Worm (Caenorhabditis elegans) whole organism, L1 larva: ENCODE data around the gene galt-1.

ENCODE experiments used
- C34B4.2 ChIP-seq: sonication (generic microtip); optimal IDR thresholded peaks from 2 replicates; lab custom pipeline; 2017; ENCODE audit warnings: mild to moderate bottlenecking, missing genetic modification characterization, missing compliant biosample characterization
- aha-1 ChIP-seq: fragments of 150-350 bp; optimal IDR thresholded peaks from 2 replicates; lab custom pipeline; 2014; ENCODE audit warnings: missing biosample characterization, missing genetic modification characterization
- aly-2 ChIP-seq: fragments of 150-350 bp; optimal IDR thresholded peaks from 2 replicates; lab custom pipeline; 2014; ENCODE audit warnings: missing biosample characterization, missing genetic modification characterization
- blmp-1 ChIP-seq: fragments of 150-350 bp; optimal IDR thresholded peaks from 2 replicates; lab custom pipeline; 2014; ENCODE audit warnings: missing biosample characterization, missing genetic modification characterization
- ceh-82 ChIP-seq, 3 experiments: fragments of 150-350 bp in 1 of 3; sonication (generic microtip) in 2 of 3; optimal IDR thresholded peaks; 2 replicates each; lab custom pipeline; 2014 to 2017; ENCODE audit warnings: missing biosample characterization in 3 of 3, missing genetic modification characterization in 3 of 3
- ceh-88 ChIP-seq: fragments of 200-800 bp; sonication (Bioruptor generic); IDR thresholded peaks from 2 replicates; pipeline ENCODE4 v1.3.6; 2022; ENCODE audit warnings: missing genetic modification characterization, missing compliant biosample characterization
- ceh-90 ChIP-seq: sonication (generic microtip); optimal IDR thresholded peaks from 2 replicates; lab custom pipeline; 2016; ENCODE audit warnings: missing genetic modification characterization, missing compliant biosample characterization
- dsc-1 ChIP-seq: sonication (generic microtip); optimal IDR thresholded peaks from 2 replicates; lab custom pipeline; 2016; ENCODE audit warnings: mild to moderate bottlenecking, missing genetic modification characterization, missing compliant biosample characterization
- egl-13 ChIP-seq: sonication (generic microtip); optimal IDR thresholded peaks from 2 replicates; lab custom pipeline; 2016; ENCODE audit warnings: missing genotype, missing genetic modification reagents, missing genetic modification characterization, missing compliant biosample characterization
- elt-2 ChIP-seq: sonication (generic microtip); optimal IDR thresholded peaks from 2 replicates; lab custom pipeline; 2016; ENCODE audit warnings: missing genetic modification characterization, mild to moderate bottlenecking, inconsistent platforms, missing compliant biosample characterization, missing genetic modification reagents
- elt-3 ChIP-seq, 6 experiments: fragments of 150-350 bp in 1 of 6; sonication (generic microtip); optimal IDR thresholded peaks; 2 replicates each; lab custom pipeline; 2017 to 2018; ENCODE audit warnings: missing biosample characterization in 6 of 6, missing genetic modification characterization in 6 of 6, inconsistent platforms in 1 of 6
- ets-5 ChIP-seq: fragments of 200-800 bp; sonication (Bioruptor generic); IDR thresholded peaks from 2 replicates; pipeline ENCODE4 v1.3.6; 2022; ENCODE audit warnings: missing genetic modification characterization, missing compliant biosample characterization
- fkh-8 ChIP-seq: sonication (generic microtip); optimal IDR thresholded peaks from 2 replicates; lab custom pipeline; 2016; ENCODE audit warnings: mild to moderate bottlenecking, missing genetic modification characterization, missing compliant biosample characterization
- fos-1 ChIP-seq: fragments of 150-350 bp; optimal IDR thresholded peaks from 2 replicates; lab custom pipeline; 2014; ENCODE audit warnings: missing biosample characterization, missing genetic modification characterization
- grh-1 ChIP-seq: fragments of 200-800 bp; sonication (Bioruptor generic); IDR thresholded peaks from 2 replicates; pipeline ENCODE4 v1.3.6; 2022; ENCODE audit warnings: missing genetic modification reagents, missing genetic modification characterization, missing compliant biosample characterization
- hlh-17 ChIP-seq: fragments of 200-800 bp; sonication (Bioruptor generic); optimal IDR thresholded peaks from 2 replicates; lab custom pipeline; 2018; ENCODE audit warnings: missing genetic modification characterization, mild to moderate bottlenecking, missing compliant biosample characterization, moderate library complexity, borderline replicate concordance
- hlh-4 ChIP-seq: sonication (generic microtip); optimal IDR thresholded peaks from 2 replicates; lab custom pipeline; 2016; ENCODE audit warnings: mild to moderate bottlenecking, missing genetic modification characterization, missing compliant biosample characterization
- irx-1 ChIP-seq: sonication (generic microtip); optimal IDR thresholded peaks from 2 replicates; lab custom pipeline; 2016; ENCODE audit warnings: missing genetic modification characterization, missing compliant biosample characterization
- isw-1 ChIP-seq: fragments of 200-800 bp; sonication (Bioruptor generic); IDR thresholded peaks from 2 replicates; pipeline ENCODE4 v1.3.6; 2022; ENCODE audit warnings: missing genetic modification characterization, missing compliant biosample characterization
- lin-14 ChIP-seq: fragments of 200-800 bp; sonication (Bioruptor generic); optimal IDR thresholded peaks from 2 replicates; lab custom pipeline; 2018; ENCODE audit warnings: mild to moderate bottlenecking, missing genetic modification characterization, moderate library complexity, missing compliant biosample characterization
- lin-35 ChIP-seq, 2 experiments: fragments of 150-350 bp; optimal IDR thresholded peaks; 2 replicates each; lab custom pipeline; 2014; ENCODE audit warnings: missing biosample characterization in 2 of 2, missing genetic modification characterization in 2 of 2, missing genetic modification reagents in 2 of 2
- lin-39 ChIP-seq: fragments of 150-350 bp; optimal IDR thresholded peaks from 2 replicates; lab custom pipeline; 2014; ENCODE audit warnings: missing biosample characterization, missing genetic modification reagents, missing genetic modification characterization
- lsy-2 ChIP-seq, 2 experiments: fragments of 150-350 bp; optimal IDR thresholded peaks; 2 replicates each; lab custom pipeline; 2014; ENCODE audit warnings: missing biosample characterization in 2 of 2, missing genetic modification characterization in 2 of 2
- mef-2 ChIP-seq: fragments of 150-350 bp; optimal IDR thresholded peaks from 2 replicates; lab custom pipeline; 2014; ENCODE audit warnings: missing biosample characterization, missing genetic modification characterization
- mep-1 ChIP-seq: fragments of 150-350 bp; optimal IDR thresholded peaks from 2 replicates; lab custom pipeline; 2014; ENCODE audit warnings: missing biosample characterization, missing genetic modification characterization
- nhr-11 ChIP-seq: fragments of 150-350 bp; optimal IDR thresholded peaks from 2 replicates; lab custom pipeline; 2014; ENCODE audit warnings: missing biosample characterization, missing genetic modification characterization
- nhr-12 ChIP-seq: sonication (generic microtip); optimal IDR thresholded peaks from 2 replicates; lab custom pipeline; 2017; ENCODE audit warnings: missing biosample characterization, missing genetic modification characterization
- nhr-19 ChIP-seq: fragments of 200-800 bp; sonication (Bioruptor generic); conservative IDR thresholded peaks from 2 replicates; pipeline ENCODE4 v1.3.6; 2022; ENCODE audit warnings: missing genetic modification characterization, missing compliant biosample characterization
- nhr-20 ChIP-seq: sonication (generic microtip); optimal IDR thresholded peaks from 2 replicates; lab custom pipeline; 2016; ENCODE audit warnings: mild to moderate bottlenecking, missing genetic modification characterization, missing compliant biosample characterization
- nhr-28 ChIP-seq: fragments of 150-350 bp; optimal IDR thresholded peaks from 2 replicates; lab custom pipeline; 2014; ENCODE audit warnings: missing biosample characterization, missing genetic modification characterization
- nhr-47 ChIP-seq: sonication (generic microtip); optimal IDR thresholded peaks from 2 replicates; lab custom pipeline; 2016; ENCODE audit warnings: mild to moderate bottlenecking, missing genetic modification characterization, moderate library complexity, missing compliant biosample characterization
- nhr-76 ChIP-seq: sonication (generic microtip); optimal IDR thresholded peaks from 2 replicates; lab custom pipeline; 2017; ENCODE audit warnings: missing biosample characterization, missing genetic modification characterization
- nhr-77 ChIP-seq: fragments of 150-350 bp; optimal IDR thresholded peaks from 2 replicates; lab custom pipeline; 2014; ENCODE audit warnings: missing biosample characterization, missing genetic modification characterization
- nhr-90 ChIP-seq: sonication (generic microtip); optimal IDR thresholded peaks from 2 replicates; lab custom pipeline; 2016; ENCODE audit warnings: mild to moderate bottlenecking, missing genetic modification characterization, missing compliant biosample characterization; ENCODE audit not compliant: poor library complexity
- pag-3 ChIP-seq: sonication (generic microtip); optimal IDR thresholded peaks from 2 replicates; lab custom pipeline; 2017; ENCODE audit warnings: missing genetic modification characterization, mild to moderate bottlenecking, missing compliant biosample characterization, antibody characterized with exemption, borderline replicate concordance; ENCODE audit not compliant: insufficient read depth
- pax-3 ChIP-seq: fragments of 200-800 bp; sonication (Bioruptor generic); optimal IDR thresholded peaks from 2 replicates; lab custom pipeline; 2018; ENCODE audit warnings: mild to moderate bottlenecking, missing genetic modification characterization, moderate library complexity, missing compliant biosample characterization
- rnt-1 ChIP-seq: sonication (generic microtip); optimal IDR thresholded peaks from 2 replicates; lab custom pipeline; 2016; ENCODE audit warnings: mild to moderate bottlenecking, missing genetic modification characterization, moderate library complexity, missing compliant biosample characterization
- snpc-4 ChIP-seq: fragments of 150-350 bp; optimal IDR thresholded peaks from 2 replicates; lab custom pipeline; 2014; ENCODE audit warnings: missing biosample characterization, missing genetic modification characterization
- sox-4 ChIP-seq: sonication (generic microtip); optimal IDR thresholded peaks from 2 replicates; lab custom pipeline; 2016; ENCODE audit warnings: missing genetic modification characterization, missing compliant biosample characterization
- sptf-1 ChIP-seq: fragments of 150-350 bp; optimal IDR thresholded peaks from 2 replicates; lab custom pipeline; 2014; ENCODE audit warnings: missing biosample characterization, missing genetic modification characterization
- sup-37 ChIP-seq: fragments of 200-800 bp; sonication (Bioruptor generic); optimal IDR thresholded peaks from 2 replicates; lab custom pipeline; 2018; ENCODE audit warnings: mild to moderate bottlenecking, missing genetic modification characterization, missing compliant biosample characterization
- tbx-2 ChIP-seq: sonication (generic microtip); optimal IDR thresholded peaks from 2 replicates; lab custom pipeline; 2016; ENCODE audit warnings: missing genetic modification characterization, missing compliant biosample characterization
- tlp-1 ChIP-seq: fragments of 150-350 bp; optimal IDR thresholded peaks from 2 replicates; lab custom pipeline; 2014; ENCODE audit warnings: missing biosample characterization, missing genetic modification characterization
- unc-130 ChIP-seq: fragments of 150-350 bp; optimal IDR thresholded peaks from 2 replicates; lab custom pipeline; 2017; ENCODE audit warnings: missing biosample characterization, missing genetic modification characterization, inconsistent platforms
- unc-30 ChIP-seq: sonication (generic microtip); optimal IDR thresholded peaks from 2 replicates; lab custom pipeline; 2017; ENCODE audit warnings: missing biosample characterization, missing genetic modification characterization
- unc-62 ChIP-seq: fragments of 150-350 bp; optimal IDR thresholded peaks from 2 replicates; lab custom pipeline; 2014; ENCODE audit warnings: missing biosample characterization, missing genetic modification reagents, missing genetic modification characterization
- unc-86 ChIP-seq: sonication (generic microtip); optimal IDR thresholded peaks from 2 replicates; lab custom pipeline; 2016; ENCODE audit warnings: missing genetic modification characterization, missing compliant biosample characterization
- unc-98 ChIP-seq: fragments of 200-800 bp; sonication (Bioruptor generic); IDR thresholded peaks from 2 replicates; pipeline ENCODE4 v1.3.6; 2022; ENCODE audit warnings: missing genetic modification characterization, missing compliant biosample characterization
- vab-15 ChIP-seq: sonication (generic microtip); optimal IDR thresholded peaks from 2 replicates; lab custom pipeline; 2017; ENCODE audit warnings: missing genotype, mild to moderate bottlenecking, missing genetic modification characterization, missing compliant biosample characterization
- xbp-1 ChIP-seq: sonication (generic microtip); optimal IDR thresholded peaks from 2 replicates; lab custom pipeline; 2016; ENCODE audit warnings: missing genetic modification characterization, missing compliant biosample characterization
- zag-1 ChIP-seq: fragments of 150-350 bp; optimal IDR thresholded peaks from 2 replicates; lab custom pipeline; 2014; ENCODE audit warnings: missing biosample characterization, missing genetic modification characterization
- zip-4 ChIP-seq: fragments of 200-800 bp; sonication (Bioruptor generic); optimal IDR thresholded peaks from 2 replicates; lab custom pipeline; 2018; ENCODE audit warnings: mild to moderate bottlenecking, missing genetic modification characterization, moderate library complexity, missing compliant biosample characterization
- ztf-11 ChIP-seq, 2 experiments: sonication (generic microtip); optimal IDR thresholded peaks; 2 replicates each; lab custom pipeline; 2016 to 2017; ENCODE audit warnings: missing genetic modification characterization in 2 of 2, missing biosample characterization in 1 of 2, missing compliant biosample characterization in 1 of 2
- ztf-4 ChIP-seq: fragments of 150-350 bp; optimal IDR thresholded peaks from 2 replicates; lab custom pipeline; 2014; ENCODE audit warnings: missing biosample characterization, missing genetic modification characterization

galt-1 gene

ce11 chrV:5964658-5965178 is 34.0 kb downstream of the galt-1 start:
- peak; percentile 76 for TF ChIP-seq lin-14 (GFP tag; lab: Kevin White, UChicago)
- no peak for TF ChIP-seq dsc-1
- no peak for TF ChIP-seq lsy-2 (tag; optimal IDR thresholded peaks at IDR 0.05; lab: Kevin White, UChicago)
- no peak for TF ChIP-seq nhr-12 (tag; lab: Kevin White, UChicago)
- TF ChIP-seq ets-5 (GFP tag; lab: Robert Waterston, UW) = no peak
- TF ChIP-seq ztf-4 = no peak
- TF ChIP-seq mep-1 (tag; lab: Kevin White, UChicago) = no peak
- no peak for TF ChIP-seq xbp-1
- no peak for TF ChIP-seq nhr-19 (GFP tag; lab: Robert Waterston, UW)
- no peak for TF ChIP-seq pax-3
- TF ChIP-seq blmp-1 (tag; lab: Kevin White, UChicago) = no peak
- no peak for TF ChIP-seq sptf-1 (tag; lab: Kevin White, UChicago)
- no peak for TF ChIP-seq unc-98
- TF ChIP-seq vab-15 (tag; lab: Kevin White, UChicago) = no peak
- TF ChIP-seq zag-1 (tag; lab: Kevin White, UChicago) = no peak
- TF ChIP-seq elt-2 (tag; lab: Kevin White, UChicago) = no peak
- TF ChIP-seq nhr-28 (tag; lab: Kevin White, UChicago) = no peak
- TF ChIP-seq nhr-47 (tag; lab: Kevin White, UChicago) = peak; percentile 4
- TF ChIP-seq tbx-2 (tag; lab: Kevin White, UChicago) = no peak
- no peak for TF ChIP-seq hlh-17 (GFP tag; lab: Kevin White, UChicago)
- TF ChIP-seq rnt-1 (tag; lab: Kevin White, UChicago) = peak; percentile 44
- no peak for TF ChIP-seq aha-1 (tag; lab: Kevin White, UChicago)
- TF ChIP-seq unc-130 = no peak
- TF ChIP-seq snpc-4 = no peak
- no peak for TF ChIP-seq mef-2
- no peak for TF ChIP-seq unc-30 (tag; lab: Kevin White, UChicago)
- no peak for TF ChIP-seq lin-39 (tag; lab: Kevin White, UChicago)
- TF ChIP-seq nhr-77 (tag; lab: Kevin White, UChicago) = no peak
- TF ChIP-seq ceh-90 (tag; lab: Kevin White, UChicago) = no peak
- no peak for TF ChIP-seq fos-1 (tag; lab: Kevin White, UChicago)
- TF ChIP-seq nhr-11 = no peak
- TF ChIP-seq nhr-90 (tag; lab: Kevin White, UChicago) = no peak
- no peak for TF ChIP-seq C34B4.2 (tag; lab: Kevin White, UChicago)
- no peak for TF ChIP-seq elt-3 (tag; optimal IDR thresholded peaks at IDR 0.05; lab: Kevin White, UChicago)
- no peak for TF ChIP-seq lin-35 (GFP tag; optimal IDR thresholded peaks at IDR 0.05; lab: Kevin White, UChicago)
- TF ChIP-seq ztf-11 (tag; optimal IDR thresholded peaks at IDR 0.05; lab: Kevin White, UChicago) = no peak
- TF ChIP-seq egl-13 (tag; lab: Kevin White, UChicago) = no peak
- no peak for TF ChIP-seq sup-37 (GFP tag; lab: Kevin White, UChicago)
- TF ChIP-seq grh-1 (GFP tag; lab: Robert Waterston, UW) = no peak
- TF ChIP-seq aly-2 (tag; lab: Kevin White, UChicago) = no peak
- no peak for TF ChIP-seq ceh-88 (GFP tag; lab: Robert Waterston, UW)
- peak; percentile 41 for TF ChIP-seq pag-3 (tag; lab: Kevin White, UChicago)
- TF ChIP-seq nhr-76 (tag; lab: Kevin White, UChicago) = no peak
- no peak for TF ChIP-seq hlh-4
- TF ChIP-seq unc-62 (GFP tag; lab: Kevin White, UChicago) = no peak
- peak in 1 of 3 experiments; percentile 4 for TF ChIP-seq ceh-82 (tag; optimal IDR thresholded peaks at IDR 0.05; lab: Kevin White, UChicago)
- TF ChIP-seq sox-4 = no peak
- TF ChIP-seq fkh-8 (tag; lab: Kevin White, UChicago) = peak; percentile 20
- TF ChIP-seq irx-1 (tag; lab: Kevin White, UChicago) = no peak
- no peak for TF ChIP-seq isw-1 (GFP tag; lab: Robert Waterston, UW)
- no peak for TF ChIP-seq unc-86 (tag; lab: Kevin White, UChicago)
- TF ChIP-seq tlp-1 (tag; lab: Kevin White, UChicago) = no peak
- TF ChIP-seq zip-4 (GFP tag; lab: Kevin White, UChicago) = no peak
- TF ChIP-seq nhr-20 = no peak
